Worm (Caenorhabditis elegans) whole organism, early embryonic: ENCODE results near the gene pgp-11.

Source experiments
- B0310.2 ChIP-seq: sonication (generic microtip); optimal IDR thresholded peaks from 2 replicates; lab custom pipeline; 2016; ENCODE audit warnings: mild to moderate bottlenecking, missing genetic modification characterization, missing compliant biosample characterization
- F13C5.2 ChIP-seq: sonication (generic microtip); optimal IDR thresholded peaks from 2 replicates; lab custom pipeline; 2017; ENCODE audit warnings: mild to moderate bottlenecking, missing genetic modification characterization, inconsistent platforms, missing compliant biosample characterization
- aly-1 ChIP-seq: sonication (generic microtip); optimal IDR thresholded peaks from 2 replicates; lab custom pipeline; 2016; ENCODE audit warnings: missing genetic modification characterization, missing compliant biosample characterization
- ama-1 ChIP-seq: fragments of 150-350 bp; optimal IDR thresholded peaks from 2 replicates; lab custom pipeline; 2014
- ceh-13 ChIP-seq: fragments of 200-800 bp; sonication (Bioruptor generic); optimal IDR thresholded peaks from 2 replicates; lab custom pipeline; 2018; ENCODE audit warnings: mild to moderate bottlenecking, missing genetic modification characterization, missing compliant biosample characterization
- ceh-36 ChIP-seq: sonication (generic microtip); optimal IDR thresholded peaks from 2 replicates; lab custom pipeline; 2016; ENCODE audit warnings: missing genetic modification characterization, inconsistent platforms, missing compliant biosample characterization
- ets-7 ChIP-seq: sonication (generic microtip); optimal IDR thresholded peaks from 2 replicates; lab custom pipeline; 2016; ENCODE audit warnings: missing genotype, missing genetic modification characterization, missing compliant biosample characterization
- flt-1 ChIP-seq: fragments of 200-800 bp; sonication (Bioruptor generic); IDR thresholded peaks from 2 replicates; pipeline ENCODE4 v1.3.6; 2022; ENCODE audit warnings: missing genetic modification characterization, missing compliant biosample characterization
- hmbx-1 ChIP-seq: sonication (generic microtip); optimal IDR thresholded peaks from 2 replicates; lab custom pipeline; 2016; ENCODE audit warnings: mild to moderate bottlenecking, missing genetic modification characterization, missing compliant biosample characterization
- hmg-4 ChIP-seq: fragments of 200-800 bp; sonication (Bioruptor generic); optimal IDR thresholded peaks from 2 replicates; lab custom pipeline; 2018; ENCODE audit warnings: mild to moderate bottlenecking, missing genetic modification characterization, missing compliant biosample characterization
- hnd-1 ChIP-seq: sonication (generic microtip); optimal IDR thresholded peaks from 2 replicates; lab custom pipeline; 2016; ENCODE audit warnings: missing genetic modification characterization, missing compliant biosample characterization
- pes-1 ChIP-seq: fragments of 200-800 bp; sonication (Bioruptor generic); IDR thresholded peaks from 2 replicates; pipeline ENCODE4 v1.3.6; 2022; ENCODE audit warnings: missing genetic modification reagents, missing genetic modification characterization, missing compliant biosample characterization
- scrt-1 ChIP-seq: fragments of 200-800 bp; sonication (Bioruptor generic); IDR thresholded peaks from 2 replicates; pipeline ENCODE4 v1.3.6; 2022; ENCODE audit warnings: missing genetic modification characterization, missing compliant biosample characterization
- sea-1 ChIP-seq: fragments of 200-800 bp; sonication (Bioruptor generic); conservative IDR thresholded peaks from 2 replicates; pipeline ENCODE4 v1.3.6; 2022; ENCODE audit warnings: missing genetic modification characterization, missing compliant biosample characterization
- tbx-11 ChIP-seq: fragments of 200-800 bp; sonication (Bioruptor generic); IDR thresholded peaks from 2 replicates; pipeline ENCODE4 v1.3.6; 2022; ENCODE audit warnings: missing genetic modification characterization, missing compliant biosample characterization
- tbx-37 ChIP-seq: fragments of 200-800 bp; sonication (Bioruptor generic); conservative IDR thresholded peaks from 2 replicates; pipeline ENCODE4 v1.3.6; 2022; ENCODE audit warnings: missing genetic modification reagents, missing genetic modification characterization, missing compliant biosample characterization
- tra-4 ChIP-seq: sonication (generic microtip); optimal IDR thresholded peaks from 2 replicates; lab custom pipeline; 2017; ENCODE audit warnings: missing genetic modification characterization, missing compliant biosample characterization

The pgp-11 gene

ce11 chrII:8008334-8008733 is 4.3 kb upstream of the pgp-11 start, which contains the start of gene glna-2:
Gene glna-2 (plus strand): TSS chrII:8008634.
- TF ChIP-seq ama-1 (no peak), scrt-1 (no peak), hnd-1 (tag; lab: Kevin White, UChicago) (no peak), sea-1 (no peak)

- TF ChIP-seq ets-7: no peak
- no peak for TF ChIP-seq aly-1 (tag; lab: Kevin White, UChicago)
- TF ChIP-seq sea-1: no peak
- no peak for TF ChIP-seq hnd-1 (tag; lab: Kevin White, UChicago)
- no peak for TF ChIP-seq hmbx-1
- TF ChIP-seq tbx-11 (GFP tag; lab: Robert Waterston, UW): no peak
- no peak for TF ChIP-seq ceh-13 (GFP tag; lab: Kevin White, UChicago)
- TF ChIP-seq ama-1: no peak
- no peak for TF ChIP-seq tra-4 (tag; lab: Kevin White, UChicago)
- TF ChIP-seq hmg-4 (GFP tag; lab: Kevin White, UChicago): no peak
- no peak for TF ChIP-seq F13C5.2
- TF ChIP-seq tbx-37 (GFP tag; lab: Robert Waterston, UW): no peak
- TF ChIP-seq pes-1 (GFP tag; lab: Robert Waterston, UW): no peak
- TF ChIP-seq scrt-1: no peak
- TF ChIP-seq B0310.2: no peak
- TF ChIP-seq flt-1: no peak
Measured at ce11 chrII:8006962-8007361, 2.9 kb upstream of the pgp-11 start.

ce11 chrII:8004752-8005151 is 695 bp upstream of the pgp-11 start:
- no peak for TF ChIP-seq pes-1 (GFP tag; lab: Robert Waterston, UW)
- no peak for TF ChIP-seq sea-1
- no peak for TF ChIP-seq flt-1
- TF ChIP-seq B0310.2: no peak
- TF ChIP-seq scrt-1: no peak
- no peak for TF ChIP-seq ets-7
- no peak for TF ChIP-seq ceh-36
- TF ChIP-seq tra-4 (tag; lab: Kevin White, UChicago): no peak
- no peak for TF ChIP-seq hmg-4 (GFP tag; lab: Kevin White, UChicago)

ce11 chrII:8001428-8001827 is 2.6 kb downstream of the pgp-11 start:
- no peak for TF ChIP-seq F13C5.2
- no peak for TF ChIP-seq hmbx-1
- TF ChIP-seq tbx-37 (GFP tag; lab: Robert Waterston, UW): no peak
- no peak for TF ChIP-seq ets-7
- TF ChIP-seq tra-4 (tag; lab: Kevin White, UChicago): no peak
- no peak for TF ChIP-seq tbx-11 (GFP tag; lab: Robert Waterston, UW)
- TF ChIP-seq pes-1 (GFP tag; lab: Robert Waterston, UW): no peak
- TF ChIP-seq scrt-1: no peak
- TF ChIP-seq B0310.2: no peak
- TF ChIP-seq hmg-4 (GFP tag; lab: Kevin White, UChicago): no peak
- no peak for TF ChIP-seq ama-1
- no peak for TF ChIP-seq sea-1
- no peak for TF ChIP-seq hnd-1 (tag; lab: Kevin White, UChicago)
- no peak for TF ChIP-seq flt-1
- no peak for TF ChIP-seq aly-1 (tag; lab: Kevin White, UChicago)

- TF ChIP-seq scrt-1 (no peak), ceh-36 (no peak), ets-7 (no peak), sea-1 (no peak), ama-1 (no peak), pes-1 (GFP tag; lab: Robert Waterston, UW) (no peak)
Measured at ce11 chrII:7991279-7991678, 12.8 kb downstream of the pgp-11 start.

ce11 chrII:7990192-7990591 is 13.9 kb downstream of the pgp-11 start:
- TF ChIP-seq flt-1 (no peak), tbx-11 (GFP tag; lab: Robert Waterston, UW) (no peak), ets-7 (no peak), ceh-13 (GFP tag; lab: Kevin White, UChicago) (no peak)

ce11 chrII:7986928-7987327 is 17.1 kb downstream of the pgp-11 start:
- no peak for TF ChIP-seq F13C5.2
- TF ChIP-seq B0310.2: no peak

ce11 chrII:7985029-7985428 is 19.0 kb downstream of the pgp-11 start:
- no peak for TF ChIP-seq ceh-13 (GFP tag; lab: Kevin White, UChicago)

- no peak for TF ChIP-seq hmg-4 (GFP tag; lab: Kevin White, UChicago)
Measured at ce11 chrII:7984071-7984470, 20.0 kb downstream of the pgp-11 start.

ce11 chrII:7983454-7983853 is 20.6 kb downstream of the pgp-11 start:
- TF ChIP-seq hmg-4 (GFP tag; lab: Kevin White, UChicago) (no peak), ama-1 (no peak), pes-1 (GFP tag; lab: Robert Waterston, UW) (no peak), ceh-36 (no peak), B0310.2 (no peak), scrt-1 (no peak), sea-1 (no peak), hmbx-1 (no peak), tbx-11 (GFP tag; lab: Robert Waterston, UW) (no peak), tbx-37 (GFP tag; lab: Robert Waterston, UW) (no peak), ets-7 (no peak), ceh-13 (GFP tag; lab: Kevin White, UChicago) (no peak), tra-4 (tag; lab: Kevin White, UChicago) (no peak), hnd-1 (tag; lab: Kevin White, UChicago) (no peak)
